Fruit fly (Drosophila melanogaster): ENCODE data around the gene cl.

dm6 chr2L:5527861-5528260, 7.9 kb downstream of the cl start, which contains the start of gene CG31915:
- TF ChIP-seq CG10348 (GFP tag; IDR thresholded peaks at IDR 0.05) (no peak), EcR (GFP tag; optimal IDR thresholded peaks at IDR 0.05) (no peak), CG32121 (GFP tag; IDR thresholded peaks at IDR 0.05) (0 out of 2 replicates have a peak, but pooled peaks have one; percentile 22), CG17806 (tag; optimal IDR thresholded peaks at IDR 0.05) (no peak), CG12605 (GFP tag; IDR thresholded peaks at IDR 0.05) (no peak)
